Worm (Caenorhabditis elegans) whole organism, mixed stage, embryonic: ENCODE data around the gene K01A6.6.

ENCODE experiments used
- blmp-1 ChIP-seq: fragments of 150-350 bp; optimal IDR thresholded peaks from 2 replicates; lab custom pipeline; 2014; ENCODE audit warnings: missing biosample characterization, missing genetic modification characterization
- elt-3 ChIP-seq: fragments of 150-350 bp; optimal IDR thresholded peaks from 2 replicates; lab custom pipeline; 2014; ENCODE audit warnings: missing biosample characterization, missing genetic modification characterization
- nhr-2 ChIP-seq: fragments of 150-350 bp; optimal IDR thresholded peaks from 2 replicates; lab custom pipeline; 2014; ENCODE audit warnings: missing biosample characterization, missing genetic modification characterization
- nhr-237 ChIP-seq: fragments of 150-350 bp; optimal IDR thresholded peaks from 2 replicates; lab custom pipeline; 2014; ENCODE audit warnings: missing biosample characterization, missing genetic modification characterization
- nhr-76 ChIP-seq: sonication (generic microtip); optimal IDR thresholded peaks from 2 replicates; lab custom pipeline; 2017; ENCODE audit warnings: missing biosample characterization, missing genetic modification characterization
- sptf-1 ChIP-seq: sonication (generic microtip); optimal IDR thresholded peaks from 2 replicates; lab custom pipeline; 2017; ENCODE audit warnings: mild to moderate bottlenecking, missing genetic modification characterization, moderate library complexity, missing compliant biosample characterization
- unc-39 ChIP-seq: fragments of 150-350 bp; optimal IDR thresholded peaks from 2 replicates; lab custom pipeline; 2014; ENCODE audit warnings: missing biosample characterization, missing genetic modification characterization
- unc-62 ChIP-seq: fragments of 150-350 bp; optimal IDR thresholded peaks from 2 replicates; lab custom pipeline; 2014; ENCODE audit warnings: missing biosample characterization, missing genetic modification reagents, missing genetic modification characterization
- ztf-11 ChIP-seq: fragments of 150-350 bp; optimal IDR thresholded peaks from 2 replicates; lab custom pipeline; 2014; ENCODE audit warnings: missing biosample characterization, missing genetic modification characterization

- no peak for TF ChIP-seq nhr-2 (tag; lab: Kevin White, UChicago)
- TF ChIP-seq nhr-237 (tag; lab: Kevin White, UChicago): no peak
- no peak for TF ChIP-seq unc-39 (tag; lab: Kevin White, UChicago)
- TF ChIP-seq blmp-1 (tag; lab: Kevin White, UChicago): no peak
- no peak for TF ChIP-seq nhr-76 (tag; lab: Kevin White, UChicago)
- TF ChIP-seq elt-3: no peak
- TF ChIP-seq unc-62 (GFP tag; lab: Kevin White, UChicago): peak; percentile 92
- TF ChIP-seq ztf-11 (tag; lab: Kevin White, UChicago): no peak
- no peak for TF ChIP-seq sptf-1 (tag; lab: Kevin White, UChicago)
Measured at ce11 chrIV:11710331-11710730, 24.8 kb upstream of the K01A6.6 start.
